Fruit fly (Drosophila melanogaster) whole organism, wandering third instar larva: ENCODE results near the gene CG14414.

Source experiments
- Dfd ChIP-seq: fragments of >200 bp; optimal IDR thresholded peaks from 2 replicates; lab custom pipeline; 2017; ENCODE audit warnings: missing biosample characterization, missing genetic modification characterization
- Myc ChIP-seq: fragments of >200 bp; optimal IDR thresholded peaks from 2 replicates; lab custom pipeline; 2017
- OdsH ChIP-seq: fragments of 200-800 bp; sonication (Bioruptor generic); optimal IDR thresholded peaks from 2 replicates; lab custom pipeline; 2016; ENCODE audit warnings: missing biosample characterization, mild to moderate bottlenecking, missing genetic modification characterization
- brk ChIP-seq: fragments of 200-800 bp; sonication (Bioruptor generic); optimal IDR thresholded peaks from 2 replicates; lab custom pipeline; 2016; ENCODE audit warnings: missing biosample characterization, mild to moderate bottlenecking, missing genetic modification characterization
- dl ChIP-seq, 2 experiments: fragments of 175-275, 200-275 bp in 1 of 2; fragments of 200-275 bp in 1 of 2; sonication (Bioruptor generic); optimal IDR thresholded peaks; lab custom pipeline; 2018; ENCODE audit warnings: mild to moderate bottlenecking in 2 of 2, missing biosample characterization in 2 of 2, missing genetic modification characterization in 2 of 2, moderate library complexity in 2 of 2; ENCODE audit not compliant: partially characterized antibody in 2 of 2, insufficient read depth in 1 of 2
- fru ChIP-seq: fragments of 200-800 bp; sonication (Bioruptor generic); optimal IDR thresholded peaks from 3 replicates; lab custom pipeline; 2016; ENCODE audit warnings: missing biosample characterization, mild to moderate bottlenecking, missing genetic modification characterization
- psq ChIP-seq: fragments of 200-800 bp; sonication (Bioruptor generic); optimal IDR thresholded peaks from 3 replicates; lab custom pipeline; 2017; ENCODE audit warnings: missing biosample characterization, mild to moderate bottlenecking, missing genetic modification characterization, moderate library complexity
- tai ChIP-seq: sonication (Bioruptor generic); optimal IDR thresholded peaks from 2 replicates; lab custom pipeline; 2016; ENCODE audit warnings: missing biosample characterization, missing genetic modification characterization

- no peak for TF ChIP-seq fru (GFP tag; lab: Kevin White, UChicago)
- TF ChIP-seq Myc (lab: Kevin White, UChicago), result no peak
- no peak for TF ChIP-seq OdsH (GFP tag; lab: Kevin White, UChicago)
- no peak for TF ChIP-seq Dfd (GFP tag; lab: Kevin White, UChicago)
- TF ChIP-seq tai (GFP tag; lab: Kevin White, UChicago), result no peak
- no peak for TF ChIP-seq dl (GFP tag; optimal IDR thresholded peaks at IDR 0.05; lab: Kevin White, UChicago; ENCODE audit: insufficient read depth in 1 of 2, partially characterized antibody in 2 of 2)
- TF ChIP-seq brk (GFP tag; lab: Kevin White, UChicago), result no peak
- no peak for TF ChIP-seq psq
These were observed 8.1 kb downstream of the CG14414 start for dm6 chrX:14588509-14588908.
